Fruit fly (Drosophila melanogaster): ENCODE results near the gene CG44008.
A peak's percentile ranks its signal among the peaks of the same experiment; 100 is the strongest.

CG44008 gene

dm6 chr2L:11804228-11805044, 37.8 kb downstream of the CG44008 start (continued):
- TF ChIP-seq CG6854 (GFP tag; optimal IDR thresholded peaks at IDR 0.05) (no peak), Hr39 (GFP tag; optimal IDR thresholded peaks at IDR 0.05) (no peak), fd85E (GFP tag; optimal IDR thresholded peaks at IDR 0.05) (no peak), Eip78C (GFP tag) (peak; percentile 73), lz (GFP tag; optimal IDR thresholded peaks at IDR 0.05) (no peak), acj6 (GFP tag; optimal IDR thresholded peaks at IDR 0.05) (no peak)

dm6 chr2L:11797127-11797526, 45.1 kb downstream of the CG44008 start:
- TF ChIP-seq Ets96B (tag; optimal IDR thresholded peaks at IDR 0.05) (no peak), Eip75B (GFP tag; optimal IDR thresholded peaks at IDR 0.05) (no peak), cyc (GFP tag; optimal IDR thresholded peaks at IDR 0.05) (no peak), svp (GFP tag) (no peak), CG3919 (GFP tag; optimal IDR thresholded peaks at IDR 0.05) (no peak), net (GFP tag; optimal IDR thresholded peaks at IDR 0.05) (no peak), eg (GFP tag; IDR thresholded peaks at IDR 0.05) (no peak), pdm3 (GFP tag; optimal IDR thresholded peaks at IDR 0.05) (no peak), Ets21C (GFP tag; optimal IDR thresholded peaks at IDR 0.05) (no peak), Smox (GFP tag; optimal IDR thresholded peaks at IDR 0.05) (no peak), Hr38 (GFP tag; optimal IDR thresholded peaks at IDR 0.05) (no peak), acj6 (GFP tag; optimal IDR thresholded peaks at IDR 0.05) (no peak), CG9139 (GFP tag; optimal IDR thresholded peaks at IDR 0.05) (no peak), Blimp-1 (GFP tag; optimal IDR thresholded peaks at IDR 0.05) (no peak), CG34406 (GFP tag; optimal IDR thresholded peaks at IDR 0.05) (no peak), dac (GFP tag; optimal IDR thresholded peaks at IDR 0.05) (no peak), fd59A (GFP tag; optimal IDR thresholded peaks at IDR 0.05) (no peak), Sox14 (GFP tag; optimal IDR thresholded peaks at IDR 0.05) (no peak)

DNA sequence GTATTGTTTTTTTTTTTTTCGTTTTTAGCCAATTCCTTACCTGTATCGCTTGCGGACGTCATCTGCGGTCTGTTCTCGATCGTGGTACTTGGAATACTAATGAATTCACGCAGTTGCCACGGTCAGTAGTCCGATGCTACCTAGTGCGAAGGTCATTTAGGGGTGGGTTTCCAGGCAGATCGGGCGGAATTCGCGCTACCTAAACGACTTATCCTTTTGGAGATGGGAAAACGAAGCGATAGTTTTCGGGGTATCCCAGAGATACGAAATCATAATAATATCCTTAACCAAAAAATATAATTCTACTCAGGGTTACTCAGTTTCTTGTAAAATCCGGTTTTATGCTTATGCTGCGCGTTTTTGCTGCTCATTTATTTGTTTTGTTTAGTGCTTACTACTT, 48.3 kb downstream of the CG44008 start, which contains the start of gene CG14937:
TSS of gene CG14937 (minus strand) at position 101 of the 400 bp plus-strand sequence.
- TF ChIP-seq Ets21C (GFP tag; optimal IDR thresholded peaks at IDR 0.05) (no peak), Smox (GFP tag; optimal IDR thresholded peaks at IDR 0.05) (no peak), achi (GFP tag; optimal IDR thresholded peaks at IDR 0.05) (no peak), cyc (GFP tag; optimal IDR thresholded peaks at IDR 0.05) (no peak), CG6792 (GFP tag; optimal IDR thresholded peaks at IDR 0.05) (no peak), CG6163 (GFP tag; IDR thresholded peaks at IDR 0.05) (no peak), eg (GFP tag; IDR thresholded peaks at IDR 0.05) (no peak), lz (GFP tag; optimal IDR thresholded peaks at IDR 0.05) (no peak), CG8319 (GFP tag; optimal IDR thresholded peaks at IDR 0.05) (no peak), Hr38 (GFP tag; optimal IDR thresholded peaks at IDR 0.05) (no peak), Met (GFP tag; optimal IDR thresholded peaks at IDR 0.05) (no peak), Lpt (GFP tag; optimal IDR thresholded peaks at IDR 0.05) (no peak), net (GFP tag; optimal IDR thresholded peaks at IDR 0.05) (no peak), Eip93F (GFP tag; optimal IDR thresholded peaks at IDR 0.05) (no peak), CG31627 (GFP tag; optimal IDR thresholded peaks at IDR 0.05) (no peak), acj6 (GFP tag; optimal IDR thresholded peaks at IDR 0.05) (no peak)

dm6 chr2L:11792265-11792664, 50.0 kb downstream of the CG44008 start, which contains the start of gene Tsp33B:
Gene Tsp33B, minus strand, starts transcription at chr2L:11792365.
- no peak for TF ChIP-seq CG6163 (GFP tag; IDR thresholded peaks at IDR 0.05)
